Fruit fly (Drosophila melanogaster): ENCODE data around the gene CG8668.

The CG8668 gene

DNA sequence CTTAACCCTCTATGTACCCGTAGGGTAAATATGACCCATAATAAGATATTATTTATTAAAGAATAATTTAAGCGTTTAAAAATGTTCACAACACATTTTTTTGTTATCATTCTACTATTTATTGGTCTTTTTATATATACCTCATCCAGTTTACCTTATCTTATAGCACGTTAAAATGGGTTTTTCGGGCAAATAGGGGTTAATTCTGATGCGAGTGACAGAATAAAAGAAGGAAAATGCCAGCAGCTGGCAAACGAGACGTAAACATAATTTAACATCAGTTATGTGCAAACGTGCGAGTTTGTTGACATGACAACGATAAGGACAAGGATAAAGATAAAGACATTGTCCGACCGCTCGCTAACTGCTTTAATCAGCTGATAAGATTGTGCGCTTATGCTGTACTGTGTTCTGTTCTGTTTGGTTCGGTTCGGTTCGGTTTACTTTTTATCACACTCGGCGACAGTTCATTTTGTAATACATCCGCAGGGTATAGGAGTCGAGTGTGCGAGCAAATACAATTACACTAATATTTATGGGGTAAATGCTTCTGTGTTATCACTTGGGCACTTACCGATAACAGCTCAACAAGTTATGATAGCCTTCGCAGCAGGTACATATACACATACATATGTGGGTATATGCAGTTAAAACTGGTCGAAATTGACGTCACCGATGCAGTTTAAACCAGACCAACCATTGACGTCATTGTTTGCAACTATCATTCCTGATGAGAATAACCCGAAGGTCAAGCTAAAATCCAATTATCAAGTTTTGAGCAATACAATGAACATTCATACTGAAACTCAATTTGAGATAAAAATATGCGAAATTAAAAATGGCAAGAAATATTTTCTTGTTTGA, 26.1 kb upstream of the CG8668 start:
- TF ChIP-seq ttk (optimal IDR thresholded peaks at IDR 0.05) (no peak), Sin3A (optimal IDR thresholded peaks at IDR 0.05) (no peak), Myc (optimal IDR thresholded peaks at IDR 0.05) (no peak), h (optimal IDR thresholded peaks at IDR 0.05) (no peak), insv (optimal IDR thresholded peaks at IDR 0.05) (no peak), psq (optimal IDR thresholded peaks at IDR 0.05) (no peak)

DNA sequence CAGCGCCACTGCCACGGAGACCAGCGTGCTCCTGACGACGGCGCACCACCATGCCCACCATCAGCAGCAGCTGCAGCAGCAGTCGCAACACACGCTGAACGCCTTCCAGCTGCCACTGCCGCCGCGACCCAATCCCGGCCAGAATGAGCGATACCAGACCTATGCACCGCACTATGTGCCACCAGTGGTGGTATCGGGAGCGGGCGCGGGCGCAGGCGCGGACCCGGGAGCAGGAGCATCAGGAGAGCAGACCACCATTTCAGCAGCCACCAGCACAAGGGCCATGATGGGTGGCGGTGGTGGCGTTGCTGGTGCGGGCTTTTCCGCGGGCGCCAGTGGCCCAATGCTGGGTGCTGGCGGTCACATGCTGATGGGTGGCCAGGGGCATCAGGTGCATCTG, 23.7 kb upstream of the CG8668 start:
- TF ChIP-seq Sin3A (optimal IDR thresholded peaks at IDR 0.05) (no peak), Myc (optimal IDR thresholded peaks at IDR 0.05) (no peak), h (optimal IDR thresholded peaks at IDR 0.05) (no peak), ttk (optimal IDR thresholded peaks at IDR 0.05) (no peak), psq (optimal IDR thresholded peaks at IDR 0.05) (no peak), insv (optimal IDR thresholded peaks at IDR 0.05) (no peak)

DNA sequence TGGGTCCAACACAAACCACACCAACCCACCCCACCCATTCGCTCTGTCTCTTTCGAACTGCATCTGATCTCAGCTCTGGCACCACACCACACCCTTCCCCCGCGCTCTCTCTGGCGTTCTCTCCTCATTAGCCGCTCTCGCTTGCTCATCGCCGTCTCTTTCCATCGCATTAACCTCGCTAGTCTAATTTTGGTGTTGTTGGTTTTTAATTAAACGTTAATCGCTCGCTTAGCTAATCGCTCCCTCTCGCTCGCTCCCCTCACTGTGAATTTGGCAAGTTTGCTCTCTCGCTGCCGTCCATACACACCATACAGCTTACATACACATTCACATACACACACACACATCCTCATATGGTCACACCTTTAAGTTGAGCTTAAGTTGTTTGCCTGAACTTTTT, 22.7 kb upstream of the CG8668 start:
- TF ChIP-seq ttk (optimal IDR thresholded peaks at IDR 0.05) (no peak), psq (optimal IDR thresholded peaks at IDR 0.05) (no peak), insv (optimal IDR thresholded peaks at IDR 0.05) (no peak), h (optimal IDR thresholded peaks at IDR 0.05) (no peak), Myc (optimal IDR thresholded peaks at IDR 0.05) (no peak), Sin3A (optimal IDR thresholded peaks at IDR 0.05) (no peak)

DNA sequence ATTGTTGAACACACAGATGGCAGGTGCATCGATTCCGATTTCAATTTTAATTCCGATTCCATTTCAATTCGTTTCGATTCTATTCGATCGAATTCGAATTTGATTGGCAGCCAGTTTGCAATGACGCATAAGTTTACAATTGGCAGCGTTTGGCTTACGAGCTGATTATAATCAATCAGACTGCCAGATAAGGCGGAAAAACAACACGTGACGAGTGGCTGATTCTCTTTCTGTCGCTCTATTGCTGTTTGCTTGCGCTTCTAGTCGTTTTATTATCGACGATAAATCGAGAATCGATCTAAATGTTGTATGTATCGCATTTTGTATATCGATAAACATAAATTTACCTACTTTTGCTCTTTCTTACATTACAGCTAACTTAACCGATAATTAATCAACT, 22.1 kb upstream of the CG8668 start:
- TF ChIP-seq Myc (optimal IDR thresholded peaks at IDR 0.05): no peak
- no peak for TF ChIP-seq h (optimal IDR thresholded peaks at IDR 0.05)
- no peak for TF ChIP-seq ttk (optimal IDR thresholded peaks at IDR 0.05)
- no peak for TF ChIP-seq psq (optimal IDR thresholded peaks at IDR 0.05)
- TF ChIP-seq insv (optimal IDR thresholded peaks at IDR 0.05): no peak
- TF ChIP-seq Sin3A (optimal IDR thresholded peaks at IDR 0.05): no peak

DNA sequence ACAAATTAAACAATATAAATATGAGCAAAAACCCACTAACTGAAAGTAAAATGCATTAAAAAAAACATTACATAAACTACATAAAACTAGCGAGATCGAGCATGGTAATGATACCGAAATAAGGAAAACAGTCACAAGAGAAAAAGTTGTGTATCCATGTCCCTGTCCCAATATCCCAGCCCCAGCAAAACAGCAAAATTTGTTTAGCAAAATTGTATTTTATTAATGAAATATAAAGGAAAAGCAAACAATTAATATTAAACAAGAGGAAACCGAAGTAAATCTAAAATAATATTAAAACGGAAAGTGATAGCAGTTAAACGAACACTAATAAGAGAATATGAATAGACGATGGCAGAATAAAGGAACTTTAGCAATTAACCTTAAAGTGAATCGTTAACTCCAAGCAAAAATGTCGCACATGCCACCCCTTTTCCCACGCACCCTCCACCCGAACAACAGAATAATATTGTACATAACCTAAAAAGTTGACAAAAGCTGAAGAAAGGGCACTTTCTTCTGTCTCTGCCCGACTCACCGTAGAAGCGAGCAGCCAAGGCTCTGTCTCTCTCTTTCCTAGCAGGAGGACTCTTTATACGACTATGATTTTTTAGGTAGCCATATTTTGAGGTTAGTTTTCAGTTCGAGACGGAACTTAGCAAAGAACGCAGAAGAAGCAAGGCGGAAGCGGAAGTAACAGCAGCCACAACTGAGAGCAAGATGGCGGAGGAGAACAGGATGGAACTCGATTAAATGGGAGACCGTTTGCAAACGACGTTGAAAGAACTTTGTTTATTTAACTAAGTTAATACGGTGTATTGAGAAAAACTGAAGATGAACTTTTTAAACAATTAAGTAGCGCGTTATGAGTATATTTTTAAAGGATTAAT, 16.0 kb upstream of the CG8668 start:
- TF ChIP-seq ttk (optimal IDR thresholded peaks at IDR 0.05) (no peak), insv (optimal IDR thresholded peaks at IDR 0.05) (no peak), Myc (optimal IDR thresholded peaks at IDR 0.05) (no peak), Sin3A (optimal IDR thresholded peaks at IDR 0.05) (no peak), h (optimal IDR thresholded peaks at IDR 0.05) (no peak), psq (optimal IDR thresholded peaks at IDR 0.05) (no peak)

DNA sequence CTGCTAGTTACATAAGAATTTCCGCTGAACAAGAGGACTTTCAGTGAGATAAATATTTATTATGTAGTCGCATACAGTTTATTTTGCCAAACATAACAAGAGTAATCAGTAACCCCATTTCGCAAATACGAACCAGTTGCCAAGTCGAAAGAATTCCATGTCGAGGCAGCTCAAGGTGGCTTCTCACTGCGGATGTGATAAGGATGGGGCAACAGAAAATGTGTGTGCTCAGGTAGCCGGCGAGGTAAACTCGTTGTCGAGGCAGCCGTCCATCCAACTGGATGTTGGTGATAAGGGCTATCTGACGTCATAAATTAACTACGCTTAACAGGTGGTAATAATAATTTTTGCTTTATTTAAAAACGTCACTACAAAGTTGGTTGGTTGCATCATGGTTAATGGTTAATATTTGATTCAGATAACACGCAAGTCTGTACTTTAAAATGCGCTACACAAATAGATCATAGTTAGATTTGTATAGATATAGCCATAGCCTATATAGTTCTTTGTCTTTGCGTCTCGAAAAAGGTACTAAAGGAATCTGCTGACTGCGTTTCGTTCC, 10.1 kb upstream of the CG8668 start:
- TF ChIP-seq Sin3A (optimal IDR thresholded peaks at IDR 0.05) (no peak), insv (optimal IDR thresholded peaks at IDR 0.05) (no peak), ttk (optimal IDR thresholded peaks at IDR 0.05) (no peak), Myc (optimal IDR thresholded peaks at IDR 0.05) (no peak), h (optimal IDR thresholded peaks at IDR 0.05) (no peak), psq (optimal IDR thresholded peaks at IDR 0.05) (no peak)

DNA sequence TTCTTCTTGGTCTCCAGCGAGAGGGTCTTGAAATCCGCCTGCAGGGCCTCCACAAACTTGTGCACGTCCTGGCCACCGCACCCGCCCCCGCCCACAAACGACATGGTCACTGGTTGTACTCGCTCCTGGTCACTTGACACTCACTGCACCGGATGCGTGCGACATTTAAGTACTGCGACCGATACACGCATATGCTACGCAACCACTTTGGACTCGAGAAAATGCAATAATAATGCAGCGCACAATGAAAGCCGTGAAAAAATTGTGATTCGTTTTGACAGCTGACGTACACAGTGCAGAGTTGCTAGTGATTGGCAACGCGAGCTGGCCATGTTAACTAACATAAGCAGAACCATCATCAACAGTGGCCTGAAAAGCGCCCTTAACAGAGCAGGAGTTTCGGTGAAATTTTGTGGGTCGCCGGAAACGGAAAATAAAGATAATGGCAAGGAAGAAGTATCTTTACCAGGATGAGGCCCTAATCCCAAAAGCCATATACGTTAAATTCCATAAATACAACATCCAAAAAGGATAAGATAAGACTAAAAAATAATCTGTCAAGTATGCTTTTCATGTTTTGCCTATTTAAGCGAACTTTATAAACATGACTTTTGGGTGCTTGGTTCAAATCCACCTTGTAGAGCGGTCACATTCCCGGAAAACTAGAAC, 3.0 kb upstream of the CG8668 start, which contains the start of the genes mon2 and CG8673:
Gene mon2 (minus strand): TSS at position 300 of the 669 bp plus-strand sequence.
Gene CG8673 (plus strand): TSS at position 619 of the 669 bp plus-strand sequence.
- TF ChIP-seq h (optimal IDR thresholded peaks at IDR 0.05) (no peak), Sin3A (optimal IDR thresholded peaks at IDR 0.05) (no peak), Myc (optimal IDR thresholded peaks at IDR 0.05) (no peak), psq (optimal IDR thresholded peaks at IDR 0.05) (no peak), ttk (optimal IDR thresholded peaks at IDR 0.05) (no peak), insv (optimal IDR thresholded peaks at IDR 0.05) (no peak)

DNA sequence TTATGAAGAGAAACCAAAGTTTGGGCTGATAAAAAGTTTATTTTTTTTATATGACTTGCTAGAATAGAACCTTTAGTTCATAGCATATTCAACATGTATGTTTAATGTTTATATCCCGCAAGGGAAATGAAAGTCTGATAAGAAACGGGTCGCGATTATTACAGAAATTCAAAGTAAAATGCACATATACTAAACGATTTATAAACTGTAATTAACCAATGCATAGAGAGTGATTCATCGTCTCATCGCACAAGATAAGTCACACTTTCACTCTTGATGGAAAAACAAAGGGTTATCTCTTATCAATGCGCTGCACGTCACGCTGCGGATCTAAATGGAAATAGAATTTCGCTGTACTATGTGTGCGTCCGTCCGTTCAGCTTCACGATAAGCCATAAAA, 2.1 kb downstream of the CG8668 start:
- no peak for TF ChIP-seq Sin3A (optimal IDR thresholded peaks at IDR 0.05)
- TF ChIP-seq h (optimal IDR thresholded peaks at IDR 0.05): no peak
- no peak for TF ChIP-seq insv (optimal IDR thresholded peaks at IDR 0.05)
- no peak for TF ChIP-seq psq (optimal IDR thresholded peaks at IDR 0.05)
- TF ChIP-seq ttk (optimal IDR thresholded peaks at IDR 0.05): no peak
- no peak for TF ChIP-seq Myc (optimal IDR thresholded peaks at IDR 0.05)

DNA sequence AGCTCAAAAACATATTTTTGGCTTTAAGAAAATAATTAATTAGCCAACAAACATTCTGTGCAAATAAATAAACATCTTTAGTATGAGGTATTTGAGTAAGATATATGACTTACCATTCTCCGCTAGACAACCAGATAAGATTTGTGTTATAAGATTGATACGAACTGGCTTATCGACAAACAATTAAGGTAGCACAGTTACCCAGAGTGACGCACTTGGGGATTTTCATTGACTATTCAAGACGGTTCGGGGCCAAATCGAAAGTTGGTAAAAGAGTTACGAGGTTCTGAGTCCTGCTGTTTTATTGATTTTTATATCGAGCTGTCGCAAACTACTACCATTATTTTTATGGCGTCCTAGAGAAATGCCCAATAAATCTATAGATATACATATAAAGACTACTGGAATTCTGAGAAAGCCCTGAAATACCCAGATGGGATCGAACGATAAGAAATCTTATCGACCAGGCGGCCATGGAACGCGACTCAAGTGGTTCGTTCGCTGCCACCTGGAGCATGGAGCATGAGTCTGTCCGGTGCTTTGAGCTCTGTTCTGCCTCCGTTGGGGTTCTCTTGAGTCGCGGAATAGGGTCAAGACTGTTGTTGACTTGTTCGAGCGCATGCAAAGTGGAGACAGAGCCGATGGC, 3.3 kb downstream of the CG8668 start:
- TF ChIP-seq Sin3A (optimal IDR thresholded peaks at IDR 0.05): no peak
- no peak for TF ChIP-seq Myc (optimal IDR thresholded peaks at IDR 0.05)
- no peak for TF ChIP-seq ttk (optimal IDR thresholded peaks at IDR 0.05)
- TF ChIP-seq psq (optimal IDR thresholded peaks at IDR 0.05): no peak
- no peak for TF ChIP-seq insv (optimal IDR thresholded peaks at IDR 0.05)
- no peak for TF ChIP-seq h (optimal IDR thresholded peaks at IDR 0.05)

DNA sequence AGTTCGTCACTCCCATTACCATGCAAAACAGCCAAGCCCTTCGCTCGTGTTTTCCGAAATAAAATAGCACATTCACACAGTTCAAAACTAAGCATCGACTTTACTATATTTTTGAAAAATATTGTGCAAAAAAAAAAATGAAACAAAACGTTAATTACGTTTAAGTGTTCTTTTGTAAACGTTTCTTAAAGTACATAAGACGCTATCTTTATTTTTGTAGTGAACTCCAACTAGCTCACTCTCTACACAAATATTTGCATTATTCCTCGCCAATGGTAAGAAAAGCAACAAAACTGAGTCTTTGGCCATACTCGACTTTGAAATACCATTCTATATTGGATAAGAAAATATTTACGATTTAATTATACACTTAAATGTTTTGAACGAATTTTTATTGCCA, 3.9 kb downstream of the CG8668 start:
- no peak for TF ChIP-seq Sin3A (optimal IDR thresholded peaks at IDR 0.05)
- no peak for TF ChIP-seq h (optimal IDR thresholded peaks at IDR 0.05)
- TF ChIP-seq ttk (optimal IDR thresholded peaks at IDR 0.05): no peak
- TF ChIP-seq insv (optimal IDR thresholded peaks at IDR 0.05): no peak
- no peak for TF ChIP-seq Myc (optimal IDR thresholded peaks at IDR 0.05)
